Worm (Caenorhabditis elegans) whole organism, L2 larva: ENCODE measurements around the gene M28.8.

Experiments
- C34F6.9 ChIP-seq: fragments of 150-350 bp; optimal IDR thresholded peaks from 2 replicates; lab custom pipeline; 2014; ENCODE audit warnings: missing biosample characterization, missing genetic modification characterization
- F13H6.1 ChIP-seq: sonication (generic microtip); optimal IDR thresholded peaks from 2 replicates; lab custom pipeline; 2016; ENCODE audit warnings: missing genetic modification characterization, missing compliant biosample characterization
- R02D3.7 ChIP-seq: fragments of 150-350 bp; optimal IDR thresholded peaks from 2 replicates; lab custom pipeline; 2014; ENCODE audit warnings: missing biosample characterization, missing genetic modification characterization
- Y55F3AM.14 ChIP-seq: fragments of 200-800 bp; sonication (Bioruptor generic); optimal IDR thresholded peaks from 2 replicates; lab custom pipeline; 2018; ENCODE audit warnings: mild to moderate bottlenecking, missing genetic modification characterization, missing compliant biosample characterization
- ZK546.5 ChIP-seq: sonication (generic microtip); optimal IDR thresholded peaks from 2 replicates; lab custom pipeline; 2017; ENCODE audit warnings: missing biosample characterization, missing genetic modification characterization
- aly-2 ChIP-seq: fragments of 150-350 bp; optimal IDR thresholded peaks from 2 replicates; lab custom pipeline; 2014; ENCODE audit warnings: missing biosample characterization, missing genetic modification characterization
- ama-1 ChIP-seq: fragments of 150-350 bp; optimal IDR thresholded peaks from 2 replicates; lab custom pipeline; 2018; ENCODE audit warnings: inconsistent platforms
- blmp-1 ChIP-seq: sonication (generic microtip); optimal IDR thresholded peaks from 2 replicates; lab custom pipeline; 2017; ENCODE audit warnings: missing genetic modification characterization, mild to moderate bottlenecking, missing compliant biosample characterization, antibody characterized with exemption, moderate library complexity; ENCODE audit not compliant: insufficient read depth
- ceh-16 ChIP-seq: fragments of 150-350 bp; optimal IDR thresholded peaks from 2 replicates; lab custom pipeline; 2014; ENCODE audit warnings: missing biosample characterization, missing genetic modification characterization
- ceh-82 ChIP-seq: fragments of 150-350 bp; optimal IDR thresholded peaks from 2 replicates; lab custom pipeline; 2014; ENCODE audit warnings: missing biosample characterization, missing genetic modification characterization
- crh-2 ChIP-seq: sonication (generic microtip); optimal IDR thresholded peaks from 2 replicates; lab custom pipeline; 2017; ENCODE audit warnings: missing biosample characterization, missing genetic modification characterization
- dmd-4 ChIP-seq: sonication (generic microtip); optimal IDR thresholded peaks from 2 replicates; lab custom pipeline; 2017; ENCODE audit warnings: missing biosample characterization, missing genetic modification characterization
- elt-1 ChIP-seq: fragments of 150-350 bp; optimal IDR thresholded peaks from 2 replicates; lab custom pipeline; 2014; ENCODE audit warnings: missing biosample characterization, missing genetic modification characterization
- elt-3 ChIP-seq: sonication (generic microtip); optimal IDR thresholded peaks from 2 replicates; lab custom pipeline; 2017; ENCODE audit warnings: missing biosample characterization, missing genetic modification characterization
- fos-1 ChIP-seq: fragments of 150-350 bp; optimal IDR thresholded peaks from 2 replicates; lab custom pipeline; 2014; ENCODE audit warnings: missing biosample characterization, missing genetic modification characterization
- gmeb-1 ChIP-seq: fragments of 150-350 bp; optimal IDR thresholded peaks from 2 replicates; lab custom pipeline; 2014; ENCODE audit warnings: missing biosample characterization, missing genetic modification characterization
- lin-11 ChIP-seq: fragments of 150-350 bp; sonication (generic microtip); optimal IDR thresholded peaks from 2 replicates; lab custom pipeline; 2014; ENCODE audit warnings: missing biosample characterization, missing genetic modification characterization, inconsistent platforms, mixed read lengths
- lin-13 ChIP-seq: fragments of 150-350 bp; optimal IDR thresholded peaks from 2 replicates; lab custom pipeline; 2014; ENCODE audit warnings: missing biosample characterization, missing genetic modification reagents, missing genetic modification characterization
- lin-39 ChIP-seq: fragments of 150-350 bp; optimal IDR thresholded peaks from 2 replicates; lab custom pipeline; 2014; ENCODE audit warnings: missing biosample characterization, missing genetic modification reagents, missing genetic modification characterization
- mbf-1 ChIP-seq: sonication (generic microtip); optimal IDR thresholded peaks from 2 replicates; lab custom pipeline; 2017; ENCODE audit warnings: missing biosample characterization, missing genetic modification characterization
- mdl-1 ChIP-seq, 2 experiments: fragments of 150-350 bp in 1 of 2; sonication (generic microtip) in 1 of 2; optimal IDR thresholded peaks; 2 replicates each; lab custom pipeline; 2017; ENCODE audit warnings: missing biosample characterization in 2 of 2, missing genetic modification characterization in 2 of 2
- nhr-10 ChIP-seq: sonication (generic microtip); optimal IDR thresholded peaks from 2 replicates; lab custom pipeline; 2017; ENCODE audit warnings: missing biosample characterization, missing genetic modification characterization
- nhr-11 ChIP-seq: fragments of 150-350 bp; optimal IDR thresholded peaks from 2 replicates; lab custom pipeline; 2014; ENCODE audit warnings: missing biosample characterization, missing genetic modification characterization
- nhr-12 ChIP-seq: fragments of 150-350 bp; optimal IDR thresholded peaks from 2 replicates; lab custom pipeline; 2014; ENCODE audit warnings: missing biosample characterization, missing genetic modification characterization
- nhr-129 ChIP-seq: fragments of 150-350 bp; optimal IDR thresholded peaks from 2 replicates; lab custom pipeline; 2014; ENCODE audit warnings: missing biosample characterization, missing genetic modification characterization
- nhr-21 ChIP-seq: fragments of 150-350 bp; optimal IDR thresholded peaks from 2 replicates; lab custom pipeline; 2014; ENCODE audit warnings: missing biosample characterization, missing genetic modification characterization
- nhr-237 ChIP-seq: fragments of 150-350 bp; optimal IDR thresholded peaks from 2 replicates; lab custom pipeline; 2014; ENCODE audit warnings: missing biosample characterization, missing genetic modification characterization
- nhr-25 ChIP-seq: fragments of 150-350 bp; sonication (generic microtip); optimal IDR thresholded peaks from 3 replicates; lab custom pipeline; 2014; ENCODE audit warnings: missing biosample characterization, missing genetic modification characterization
- nhr-6 ChIP-seq: fragments of 150-350 bp; optimal IDR thresholded peaks from 2 replicates; lab custom pipeline; 2014; ENCODE audit warnings: missing biosample characterization, missing genetic modification characterization
- nhr-77 ChIP-seq: fragments of 150-350 bp; optimal IDR thresholded peaks from 2 replicates; lab custom pipeline; 2014; ENCODE audit warnings: missing biosample characterization, missing genetic modification characterization
- sem-4 ChIP-seq: fragments of 150-350 bp; optimal IDR thresholded peaks from 2 replicates; lab custom pipeline; 2014; ENCODE audit warnings: missing biosample characterization, missing genetic modification reagents, missing genetic modification characterization
- skn-1 ChIP-seq: sonication (generic microtip); optimal IDR thresholded peaks from 2 replicates; lab custom pipeline; 2017; ENCODE audit warnings: missing biosample characterization, missing genetic modification characterization
- sma-3 ChIP-seq: sonication (generic microtip); optimal IDR thresholded peaks from 2 replicates; lab custom pipeline; 2016; ENCODE audit warnings: missing genetic modification reagents, missing genetic modification characterization, missing compliant biosample characterization
- snpc-4 ChIP-seq: fragments of 150-350 bp; optimal IDR thresholded peaks from 2 replicates; lab custom pipeline; 2014; ENCODE audit warnings: missing biosample characterization, missing genetic modification characterization
- unc-39 ChIP-seq: fragments of 150-350 bp; optimal IDR thresholded peaks from 2 replicates; lab custom pipeline; 2014; ENCODE audit warnings: missing biosample characterization, missing genetic modification characterization
- unc-55 ChIP-seq: fragments of 150-350 bp; sonication (generic microtip); optimal IDR thresholded peaks from 3 replicates; lab custom pipeline; 2014; ENCODE audit warnings: missing biosample characterization, missing genetic modification reagents, missing genetic modification characterization
- unc-62 ChIP-seq: fragments of 150-350 bp; optimal IDR thresholded peaks from 2 replicates; lab custom pipeline; 2014; ENCODE audit warnings: missing biosample characterization, missing genetic modification reagents, missing genetic modification characterization
- ztf-11 ChIP-seq: sonication (generic microtip); optimal IDR thresholded peaks from 2 replicates; lab custom pipeline; 2017; ENCODE audit warnings: missing biosample characterization, missing genetic modification characterization
- ztf-4 ChIP-seq: fragments of 150-350 bp; optimal IDR thresholded peaks from 2 replicates; lab custom pipeline; 2014; ENCODE audit warnings: missing biosample characterization, missing genetic modification characterization

Gene M28.8

DNA sequence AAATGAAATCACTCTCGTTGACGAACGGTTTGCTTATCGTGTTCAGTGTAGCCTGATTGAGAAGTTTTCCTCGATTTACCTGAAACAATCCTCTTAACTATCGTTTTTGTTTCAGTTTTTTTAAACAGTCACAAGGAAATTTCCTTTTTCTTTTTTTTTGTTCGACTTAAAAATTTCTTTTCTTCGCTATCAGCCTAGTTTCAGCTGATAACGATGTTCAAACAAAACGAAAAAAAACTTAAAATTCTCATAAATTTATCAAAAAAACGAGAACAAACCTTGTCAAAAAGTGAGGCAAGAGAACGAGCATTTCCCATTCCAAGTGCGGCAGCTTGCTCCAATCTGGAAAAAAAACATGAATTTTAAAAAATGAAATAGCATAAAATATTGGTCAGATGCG, 25.5 kb downstream of the M28.8 start:
- TF ChIP-seq gmeb-1 (tag; lab: Kevin White, UChicago) (peak; percentile 16), nhr-11 (tag; lab: Kevin White, UChicago) (no peak)
- TF ChIP-seq, all 48 proteins: peak for 1

DNA sequence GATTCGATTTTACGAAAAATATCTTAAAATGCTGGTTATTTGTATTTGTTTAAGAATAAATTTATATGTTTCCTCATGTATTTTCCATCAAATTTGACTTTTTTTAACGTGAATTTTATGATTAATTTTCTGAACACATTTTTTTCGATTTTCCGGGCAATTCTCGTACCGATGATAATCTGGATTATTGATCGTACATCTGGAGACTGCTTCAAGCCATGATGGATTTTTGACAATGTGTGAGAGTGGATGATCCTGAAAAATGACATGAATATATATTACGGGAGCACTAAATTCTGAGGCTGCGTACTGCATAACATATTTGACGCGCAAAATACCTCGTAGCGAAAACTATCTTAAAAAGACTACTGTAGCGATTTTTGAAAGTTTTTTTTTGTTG, 26.4 kb downstream of the M28.8 start:
- TF ChIP-seq nhr-10 (tag; lab: Kevin White, UChicago): no peak
- TF ChIP-seq nhr-11 (tag; lab: Kevin White, UChicago): no peak
- TF ChIP-seq nhr-129 (tag; lab: Kevin White, UChicago): no peak
- no peak for TF ChIP-seq lin-13
- no peak for TF ChIP-seq nhr-77 (tag; lab: Kevin White, UChicago)
- TF ChIP-seq ama-1: no peak
- no peak for TF ChIP-seq ztf-11 (tag; lab: Kevin White, UChicago)
- TF ChIP-seq ceh-16: no peak
- no peak for TF ChIP-seq C34F6.9 (tag; lab: Kevin White, UChicago)
- no peak for TF ChIP-seq unc-55
- TF ChIP-seq sem-4 (tag; lab: Kevin White, UChicago): no peak
- no peak for TF ChIP-seq snpc-4 (tag; lab: Kevin White, UChicago)
- TF ChIP-seq ceh-82 (tag; lab: Kevin White, UChicago): no peak
- no peak for TF ChIP-seq unc-39
- no peak for TF ChIP-seq sma-3 (GFP tag; lab: Kevin White, UChicago)

DNA sequence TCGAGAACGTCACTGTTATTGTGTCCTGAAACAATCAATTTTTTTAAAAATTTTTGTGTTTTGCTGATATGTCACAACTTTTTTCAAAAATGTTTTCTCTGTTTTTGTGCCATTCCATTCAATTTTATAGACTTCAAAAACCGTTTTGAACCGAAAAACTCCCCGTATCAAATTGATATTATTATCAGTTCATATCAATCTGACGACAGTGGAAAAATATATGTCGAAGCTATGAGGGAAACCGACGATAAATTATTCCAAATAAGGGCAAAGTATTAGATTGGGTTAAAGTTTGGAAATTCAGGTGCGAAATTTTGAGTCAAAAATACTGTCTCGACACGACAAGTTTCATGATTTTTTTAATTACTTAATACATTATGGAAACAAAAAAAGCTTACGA, 28.3 kb downstream of the M28.8 start:
- TF ChIP-seq nhr-11 (tag; lab: Kevin White, UChicago) (no peak), ceh-82 (tag; lab: Kevin White, UChicago) (no peak), nhr-77 (tag; lab: Kevin White, UChicago) (no peak), fos-1 (peak; percentile 40), unc-62 (GFP tag; lab: Kevin White, UChicago) (no peak), elt-3 (tag; lab: Kevin White, UChicago) (no peak), nhr-21 (tag; lab: Kevin White, UChicago) (no peak)

DNA sequence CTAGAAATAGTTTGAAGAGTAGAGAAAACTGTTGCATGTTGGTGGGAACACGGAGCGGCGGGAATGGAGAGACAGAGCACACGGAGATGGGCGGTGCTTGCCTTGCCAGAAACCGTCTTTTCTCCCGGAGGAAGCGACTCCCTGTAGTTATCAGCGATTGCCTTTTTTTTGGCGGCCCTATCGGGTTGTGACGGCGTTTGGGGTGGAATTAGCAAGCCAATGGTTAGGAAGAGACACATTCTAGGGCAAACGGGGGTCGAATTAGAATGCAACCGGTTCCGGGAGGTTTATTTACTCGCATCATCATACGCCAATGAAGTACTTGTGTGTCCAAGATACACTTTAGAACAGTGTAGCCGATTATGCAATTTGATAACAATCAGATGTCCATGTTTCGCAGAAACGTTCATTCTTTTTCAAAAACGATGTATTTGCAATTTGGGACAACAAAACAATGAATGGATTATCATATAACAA, 29.6 kb downstream of the M28.8 start, which contains the start of gene lact-3:
Gene lact-3 (minus strand): TSS at position 51 of the 477 bp plus-strand sequence.
- peak; percentile 0 for TF ChIP-seq nhr-129 (tag; lab: Kevin White, UChicago)
- TF ChIP-seq unc-55: no peak
- no peak for TF ChIP-seq dmd-4 (tag; lab: Kevin White, UChicago)
- TF ChIP-seq Y55F3AM.14 (GFP tag; lab: Kevin White, UChicago): no peak
- TF ChIP-seq ZK546.5 (tag; lab: Kevin White, UChicago): no peak
- peak; percentile 31 for TF ChIP-seq crh-2 (tag; lab: Kevin White, UChicago)
- no peak for TF ChIP-seq C34F6.9 (tag; lab: Kevin White, UChicago)
- TF ChIP-seq nhr-21 (tag; lab: Kevin White, UChicago): no peak
- no peak for TF ChIP-seq ztf-4 (tag; lab: Kevin White, UChicago)
- TF ChIP-seq nhr-12: no peak
- no peak for TF ChIP-seq snpc-4 (tag; lab: Kevin White, UChicago)
- TF ChIP-seq fos-1: peak; percentile 42
- TF ChIP-seq F13H6.1 (tag; lab: Kevin White, UChicago): peak; percentile 32
- no peak for TF ChIP-seq skn-1
- TF ChIP-seq nhr-6 (tag; lab: Kevin White, UChicago): no peak

DNA sequence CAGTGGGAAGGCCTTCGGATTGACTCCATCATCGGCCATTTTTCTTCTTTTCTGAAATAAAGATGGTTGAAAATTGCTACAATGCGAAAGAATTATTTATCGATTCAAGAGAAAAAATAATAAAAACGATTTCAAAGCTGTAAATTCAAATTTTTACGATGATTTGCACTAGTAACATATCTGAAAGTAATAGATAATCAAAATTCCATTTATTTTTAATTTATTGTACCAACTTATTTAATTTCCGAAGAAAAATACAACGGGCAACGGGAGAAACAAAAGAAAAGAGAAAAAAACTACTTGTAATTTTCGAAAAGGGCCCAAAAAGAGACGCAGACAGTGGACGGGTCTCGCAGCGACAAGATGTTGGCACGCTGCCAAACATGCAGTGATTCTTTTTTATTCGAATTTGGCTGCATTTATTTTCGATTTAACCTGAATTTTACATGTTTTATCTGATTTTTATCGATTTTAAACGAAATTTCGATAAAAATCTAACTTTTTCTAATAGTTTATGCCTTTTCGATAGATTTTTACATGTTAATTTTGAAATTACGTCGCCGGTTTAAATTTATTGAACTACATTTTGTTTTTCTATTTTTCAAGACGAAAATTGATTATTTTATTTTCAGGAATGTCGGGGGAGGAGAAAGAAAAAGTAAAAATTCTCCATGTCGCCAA, 30.7 kb downstream of the M28.8 start, which contains the start of the genes snu-13 and rsp-7:
Gene snu-13 (minus strand): TSS at position 51 of the 681 bp plus-strand sequence.
Gene rsp-7 (plus strand): TSS at position 631 of the 681 bp plus-strand sequence.
- TF ChIP-seq blmp-1 (tag; lab: Kevin White, UChicago) (peak; percentile 23), nhr-25 (tag; lab: Kevin White, UChicago) (peak; percentile 75), nhr-11 (tag; lab: Kevin White, UChicago) (no peak), elt-1 (tag; lab: Kevin White, UChicago) (no peak), gmeb-1 (tag; lab: Kevin White, UChicago) (peak; percentile 67), lin-39 (tag; lab: Kevin White, UChicago) (no peak), Y55F3AM.14 (GFP tag; lab: Kevin White, UChicago) (no peak), skn-1 (no peak), nhr-237 (tag; lab: Kevin White, UChicago) (no peak), F13H6.1 (tag; lab: Kevin White, UChicago) (peak; percentile 55), aly-2 (tag; lab: Kevin White, UChicago) (no peak), mbf-1 (tag; lab: Kevin White, UChicago) (no peak), unc-55 (peak; percentile 90), ztf-11 (tag; lab: Kevin White, UChicago) (no peak), C34F6.9 (tag; lab: Kevin White, UChicago) (peak; percentile 87), nhr-129 (tag; lab: Kevin White, UChicago) (peak; percentile 51), lin-13 (peak; percentile 71), nhr-21 (tag; lab: Kevin White, UChicago) (peak; percentile 51), nhr-12 (no peak), ceh-82 (tag; lab: Kevin White, UChicago) (no peak), mdl-1 (tag; optimal IDR thresholded peaks at IDR 0.05; lab: Kevin White, UChicago) (no peak), elt-3 (tag; lab: Kevin White, UChicago) (no peak), crh-2 (tag; lab: Kevin White, UChicago) (peak; percentile 87), ZK546.5 (tag; lab: Kevin White, UChicago) (peak; percentile 31), unc-39 (no peak), snpc-4 (tag; lab: Kevin White, UChicago) (peak; percentile 12), R02D3.7 (tag; lab: Kevin White, UChicago) (no peak), lin-11 (tag; lab: Kevin White, UChicago) (peak; percentile 49), fos-1 (peak; percentile 34), sem-4 (tag; lab: Kevin White, UChicago) (peak; percentile 62), ceh-16 (no peak), ama-1 (peak; percentile 15), nhr-10 (tag; lab: Kevin White, UChicago) (no peak)
